Worm (Caenorhabditis elegans): ENCODE results near the gene acp-3.
"Not testable (repeated sequence)": the region's sequence is repeated elsewhere in the genome, so short reads cannot be mapped to it uniquely, and the experiment has no call there.

DNA sequence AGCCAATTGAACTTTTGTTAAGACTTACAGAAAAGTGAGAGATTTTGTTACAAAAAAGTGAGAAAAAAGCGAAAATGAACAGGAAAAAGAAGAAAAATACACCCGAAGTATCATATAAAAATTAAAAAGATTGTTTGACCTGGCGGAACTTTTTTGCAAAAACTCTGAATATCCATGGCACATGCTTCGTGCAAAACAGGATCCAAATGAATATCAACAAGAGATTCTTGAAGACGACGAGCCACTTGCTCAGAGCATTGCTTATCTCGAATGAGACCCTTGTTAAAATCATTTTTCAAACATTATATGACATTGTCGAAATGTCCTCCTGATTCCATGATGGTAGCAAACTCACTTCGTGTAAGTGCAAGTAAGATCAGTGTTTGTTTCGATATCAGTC, 17.1 kb downstream of the acp-3 start, which contains the start of gene F14E5.8:
- TF ChIP-seq hmg-4 (GFP tag; optimal IDR thresholded peaks at IDR 0.05); F13C5.2 (tag; optimal IDR thresholded peaks at IDR 0.05); B0310.2 (tag; optimal IDR thresholded peaks at IDR 0.05); ceh-36 (tag; optimal IDR thresholded peaks at IDR 0.05); ama-1 (optimal IDR thresholded peaks at IDR 0.05); tbx-37 (GFP tag; conservative IDR thresholded peaks at IDR 0.05); tra-4 (tag; optimal IDR thresholded peaks at IDR 0.05); sea-1 (GFP tag; conservative IDR thresholded peaks at IDR 0.05); hnd-1 (tag; optimal IDR thresholded peaks at IDR 0.05); ets-7 (tag; optimal IDR thresholded peaks at IDR 0.05); pes-1 (GFP tag; IDR thresholded peaks at IDR 0.05); flt-1 (GFP tag; IDR thresholded peaks at IDR 0.05); scrt-1 (GFP tag; IDR thresholded peaks at IDR 0.05): not testable (repeated sequence)

Data from whole organism, early embryonic.